Fruit fly (Drosophila melanogaster) whole organism, wandering third instar larva: ENCODE measurements around the gene Ran-like.

Experiments
- Abd-B ChIP-seq: fragments of >200 bp; optimal IDR thresholded peaks from 2 replicates; lab custom pipeline; 2017; ENCODE audit warnings: missing biosample characterization, missing genetic modification characterization
- HLH106 ChIP-seq: fragments of 200-800 bp; optimal IDR thresholded peaks from 3 replicates; lab custom pipeline; 2019; ENCODE audit warnings: missing biosample characterization, mild to moderate bottlenecking, missing genetic modification characterization, moderate library complexity
- Hr78 ChIP-seq: fragments of >200 bp; optimal IDR thresholded peaks from 2 replicates; lab custom pipeline; 2017; ENCODE audit warnings: missing biosample characterization, missing genetic modification characterization
- Hr83 ChIP-seq: fragments of 200-300 bp; sonication (Bioruptor generic); optimal IDR thresholded peaks from 2 replicates; lab custom pipeline; 2016; ENCODE audit warnings: missing biosample characterization, mild to moderate bottlenecking, missing genetic modification characterization, moderate library complexity; ENCODE audit not compliant: poor library complexity, severe bottlenecking
- OdsH ChIP-seq: fragments of 200-800 bp; sonication (Bioruptor generic); optimal IDR thresholded peaks from 2 replicates; lab custom pipeline; 2016; ENCODE audit warnings: missing biosample characterization, mild to moderate bottlenecking, missing genetic modification characterization
- jim ChIP-seq: fragments of 175-275, 200-325 bp; sonication (Bioruptor generic); optimal IDR thresholded peaks from 2 replicates; lab custom pipeline; 2016; ENCODE audit warnings: missing biosample characterization, mild to moderate bottlenecking, missing genetic modification characterization
- pan ChIP-seq: fragments of >200 bp; optimal IDR thresholded peaks from 2 replicates; lab custom pipeline; 2017
- psq ChIP-seq: fragments of 200-800 bp; sonication (Bioruptor generic); optimal IDR thresholded peaks from 3 replicates; lab custom pipeline; 2017; ENCODE audit warnings: missing biosample characterization, mild to moderate bottlenecking, missing genetic modification characterization, moderate library complexity
- sage ChIP-seq: fragments of 200-800 bp; sonication (Bioruptor generic); optimal IDR thresholded peaks from 2 replicates; lab custom pipeline; 2016; ENCODE audit warnings: missing biosample characterization, mild to moderate bottlenecking, missing genetic modification characterization
- tai ChIP-seq: sonication (Bioruptor generic); optimal IDR thresholded peaks from 2 replicates; lab custom pipeline; 2016; ENCODE audit warnings: missing biosample characterization, missing genetic modification characterization
- usp ChIP-seq: fragments of >200 bp; optimal IDR thresholded peaks from 2 replicates; lab custom pipeline; 2017; ENCODE audit warnings: missing biosample characterization, missing genetic modification characterization

dm6 chr3L:15517508-15517907 is 32.3 kb upstream of the Ran-like start:
- TF ChIP-seq OdsH (GFP tag; lab: Kevin White, UChicago) (no peak), Abd-B (GFP tag; lab: Kevin White, UChicago) (no peak), jim (no peak), HLH106 (tag; lab: Kevin White, UChicago) (no peak), Hr83 (GFP tag; lab: Kevin White, UChicago) (no peak), sage (GFP tag; lab: Kevin White, UChicago) (no peak), psq (GFP tag; lab: Kevin White, UChicago) (no peak), usp (GFP tag; lab: Kevin White, UChicago) (no peak), pan (no peak), Hr78 (no peak), tai (GFP tag; lab: Kevin White, UChicago) (no peak)
